Fruit fly (Drosophila melanogaster) whole organism, embryonic: ENCODE measurements around the gene CG5188.

Source experiments
- Bdp1 ChIP-seq: fragments of 200-800 bp; sonication (Bioruptor generic); optimal IDR thresholded peaks from 3 replicates; lab custom pipeline; 2016; ENCODE audit warnings: missing biosample characterization, missing genetic modification characterization
- C15 ChIP-seq: fragments of 200-800 bp; sonication (Bioruptor generic); IDR thresholded peaks from 3 replicates; pipeline ENCODE4 v1.3.6; 2022; ENCODE audit warnings: missing biosample characterization, missing genetic modification characterization
- CG10979 ChIP-seq: fragments of 200-800 bp; sonication (Bioruptor generic); optimal IDR thresholded peaks from 2 replicates; lab custom pipeline; 2018; ENCODE audit warnings: missing biosample characterization, mild to moderate bottlenecking, missing genetic modification characterization, moderate library complexity
- CG12744 ChIP-seq: fragments of 200-800 bp; sonication (Bioruptor generic); optimal IDR thresholded peaks from 2 replicates; lab custom pipeline; 2016; ENCODE audit warnings: missing biosample characterization, missing genetic modification characterization
- CG14860 ChIP-seq: fragments of 200-800 bp; sonication (Bioruptor generic); IDR thresholded peaks from 3 replicates; pipeline ENCODE4 v1.3.6; 2022; ENCODE audit warnings: missing biosample characterization, missing genetic modification characterization; ENCODE audit not compliant: partially characterized antibody
- CG31388 ChIP-seq: fragments of 200-800 bp; sonication (Bioruptor generic); optimal IDR thresholded peaks from 2 replicates; lab custom pipeline; 2016; ENCODE audit warnings: missing biosample characterization, missing genetic modification characterization
- CG32532 ChIP-seq: fragments of 200-800 bp; sonication (Bioruptor generic); IDR thresholded peaks from 2 replicates; pipeline ENCODE4 v1.3.6; 2022; ENCODE audit warnings: missing biosample characterization, missing genetic modification characterization
- CG33213 ChIP-seq: fragments of 200-800 bp; sonication (Bioruptor generic); optimal IDR thresholded peaks from 3 replicates; lab custom pipeline; 2016; ENCODE audit warnings: missing biosample characterization, missing genetic modification characterization
- CG34224 ChIP-seq: fragments of 200-800 bp; sonication (Bioruptor generic); IDR thresholded peaks from 3 replicates; pipeline ENCODE4 v1.3.6; 2022; ENCODE audit warnings: missing biosample characterization, missing genetic modification characterization; ENCODE audit not compliant: partially characterized antibody
- CG34376 ChIP-seq: fragments of 200-800 bp; sonication (Bioruptor generic); optimal IDR thresholded peaks from 2 replicates; lab custom pipeline; 2018; ENCODE audit warnings: missing biosample characterization, mild to moderate bottlenecking, missing genetic modification characterization
- CG4820 ChIP-seq: fragments of 200-800 bp; sonication (Bioruptor generic); optimal IDR thresholded peaks from 3 replicates; lab custom pipeline; 2016; ENCODE audit warnings: missing biosample characterization, missing genetic modification characterization
- CG4854 ChIP-seq: fragments of 200-800 bp; sonication (Bioruptor generic); optimal IDR thresholded peaks from 2 replicates; lab custom pipeline; 2016; ENCODE audit warnings: missing biosample characterization, missing genetic modification characterization, inconsistent platforms
- CG6175 ChIP-seq: fragments of 200-800 bp; sonication (Bioruptor generic); IDR thresholded peaks from 3 replicates; pipeline ENCODE4 v1.3.6; 2022; ENCODE audit warnings: missing biosample characterization, missing genetic modification characterization
- CG7786 ChIP-seq: fragments of 200-800 bp; sonication (Bioruptor generic); optimal IDR thresholded peaks from 2 replicates; lab custom pipeline; 2016; ENCODE audit warnings: missing biosample characterization, missing genetic modification characterization
- CG9932 ChIP-seq: fragments of 200-800 bp; sonication (Bioruptor generic); IDR thresholded peaks from 2 replicates; pipeline ENCODE4 v1.3.6; 2022; ENCODE audit warnings: missing biosample characterization, missing genetic modification characterization
- CkIIα-i1 ChIP-seq: fragments of 200-800 bp; sonication (Bioruptor generic); IDR thresholded peaks from 2 replicates; pipeline ENCODE4 v1.3.6; 2022; ENCODE audit warnings: missing biosample characterization, missing genetic modification characterization
- CrebB ChIP-seq: fragments of 200-800 bp; sonication (Bioruptor generic); optimal IDR thresholded peaks from 3 replicates; lab custom pipeline; 2018; ENCODE audit warnings: missing biosample characterization, mild to moderate bottlenecking, missing genetic modification characterization
- D ChIP-seq, 2 experiments: fragments of 200-800 bp in 1 of 2; fragments of >200 bp in 1 of 2; sonication (Bioruptor generic) in 1 of 2; optimal IDR thresholded peaks; 2 replicates in 1 of 2; 3 replicates in 1 of 2; lab custom pipeline; 2017; ENCODE audit warnings: mild to moderate bottlenecking in 1 of 2, missing biosample characterization in 1 of 2, missing genetic modification characterization in 1 of 2, missing genetic modification reagents in 1 of 2
- D19B ChIP-seq: fragments of 200-800 bp; sonication (Bioruptor generic); optimal IDR thresholded peaks from 2 replicates; lab custom pipeline; 2017; ENCODE audit warnings: missing biosample characterization, mild to moderate bottlenecking, missing genetic modification characterization
- Dad ChIP-seq: fragments of 200-800 bp; sonication (Bioruptor generic); optimal IDR thresholded peaks from 3 replicates; lab custom pipeline; 2016; ENCODE audit warnings: missing biosample characterization, missing genetic modification characterization
- Deaf1 ChIP-seq: fragments of 200-800 bp; optimal IDR thresholded peaks from 3 replicates; lab custom pipeline; 2019; ENCODE audit warnings: missing biosample characterization, mild to moderate bottlenecking, missing genetic modification characterization, moderate library complexity
- Dfd ChIP-seq, 2 experiments: fragments of >200 bp; optimal IDR thresholded peaks; 2 replicates each; lab custom pipeline; 2017; ENCODE audit warnings: missing biosample characterization in 2 of 2, missing genetic modification characterization in 2 of 2
- Dip2 ChIP-seq: fragments of 200-800 bp; sonication (Bioruptor generic); IDR thresholded peaks from 2 replicates; pipeline ENCODE4 v1.3.6; 2022; ENCODE audit warnings: missing biosample characterization, missing genetic modification characterization
- Dip3 ChIP-seq: fragments of 200-800 bp; sonication (Bioruptor generic); optimal IDR thresholded peaks from 3 replicates; lab custom pipeline; 2016; ENCODE audit warnings: missing biosample characterization, missing genetic modification characterization
- E2f1 ChIP-seq: fragments of 200-800 bp; sonication (Bioruptor generic); IDR thresholded peaks from 2 replicates; pipeline ENCODE4 v1.3.6; 2022; ENCODE audit warnings: missing biosample characterization, missing genetic modification characterization
- ERR ChIP-seq: fragments of 200-800 bp; sonication (Bioruptor generic); optimal IDR thresholded peaks from 2 replicates; lab custom pipeline; 2016; ENCODE audit warnings: missing biosample characterization, missing genetic modification characterization
- Elba2 ChIP-seq: fragments of 200-800 bp; sonication (Bioruptor generic); optimal IDR thresholded peaks from 3 replicates; lab custom pipeline; 2016; ENCODE audit warnings: missing biosample characterization, missing genetic modification characterization
- Med ChIP-seq: fragments of 200-800 bp; sonication (Bioruptor generic); peaks from one replicate; lab custom pipeline; 2016; ENCODE audit warnings: missing biosample characterization, missing genetic modification characterization, mild to moderate bottlenecking, inconsistent platforms, moderate library complexity
- NC2α ChIP-seq: fragments of 200-800 bp; sonication (Bioruptor generic); optimal IDR thresholded peaks from 2 replicates; lab custom pipeline; 2016; ENCODE audit warnings: missing biosample characterization, missing genetic modification characterization
- Neu2 ChIP-seq: fragments of 200-800 bp; sonication (Bioruptor generic); optimal IDR thresholded peaks from 3 replicates; lab custom pipeline; 2016; ENCODE audit warnings: missing biosample characterization, missing genetic modification characterization, borderline replicate concordance
- Poxn ChIP-seq: fragments of 200-800 bp; sonication (Bioruptor generic); IDR thresholded peaks from 2 replicates; pipeline ENCODE4 v1.3.6; 2022; ENCODE audit warnings: missing biosample characterization, missing genetic modification characterization
- Sry-β ChIP-seq: fragments of 200-800 bp; sonication (Bioruptor generic); optimal IDR thresholded peaks from 2 replicates; lab custom pipeline; 2018; ENCODE audit warnings: missing biosample characterization, mild to moderate bottlenecking, missing genetic modification characterization, moderate library complexity
- Ssrp ChIP-seq: fragments of 200-800 bp; sonication (Bioruptor generic); optimal IDR thresholded peaks from 2 replicates; lab custom pipeline; 2018; ENCODE audit warnings: missing biosample characterization, mild to moderate bottlenecking, missing genetic modification characterization, moderate library complexity
- ac ChIP-seq: fragments of 200-800 bp; sonication (Bioruptor generic); optimal IDR thresholded peaks from 3 replicates; lab custom pipeline; 2017; ENCODE audit warnings: missing biosample characterization, mild to moderate bottlenecking, missing genetic modification characterization
- amos ChIP-seq: fragments of 200-800 bp; sonication (Bioruptor generic); IDR thresholded peaks from 2 replicates; pipeline ENCODE4 v1.3.6; 2022; ENCODE audit warnings: missing biosample characterization, missing genetic modification characterization; ENCODE audit not compliant: partially characterized antibody
- crol ChIP-seq: fragments of 200-800 bp; sonication (Bioruptor generic); IDR thresholded peaks from 2 replicates; pipeline ENCODE4 v1.3.6; 2022; ENCODE audit warnings: missing biosample characterization, missing genetic modification characterization
- dysf ChIP-seq: fragments of 200-800 bp; sonication (Bioruptor generic); IDR thresholded peaks from 3 replicates; pipeline ENCODE4 v1.3.6; 2022; ENCODE audit warnings: missing biosample characterization, missing genetic modification characterization
- jigr1 ChIP-seq: fragments of 200-800 bp; sonication (Bioruptor generic); IDR thresholded peaks from 3 replicates; pipeline ENCODE4 v1.3.6; 2022; ENCODE audit warnings: missing biosample characterization, missing genetic modification characterization
- kay ChIP-seq: fragments of 200-800 bp; sonication (Bioruptor generic); optimal IDR thresholded peaks from 2 replicates; lab custom pipeline; 2016; ENCODE audit warnings: missing biosample characterization, missing genetic modification characterization
- lab ChIP-seq: fragments of 200-800 bp; sonication (Bioruptor generic); optimal IDR thresholded peaks from 3 replicates; lab custom pipeline; 2017; ENCODE audit warnings: missing biosample characterization, missing genetic modification characterization, mild to moderate bottlenecking, moderate library complexity, missing genetic modification reagents
- nerfin-2 ChIP-seq: fragments of 200-800 bp; sonication (Bioruptor generic); IDR thresholded peaks from 2 replicates; pipeline ENCODE4 v1.3.6; 2022; ENCODE audit warnings: missing biosample characterization, missing genetic modification characterization; ENCODE audit not compliant: partially characterized antibody
- nom ChIP-seq: fragments of 200-800 bp; sonication (Bioruptor generic); optimal IDR thresholded peaks from 2 replicates; lab custom pipeline; 2017; ENCODE audit warnings: missing biosample characterization, missing genetic modification characterization, mild to moderate bottlenecking, moderate library complexity, missing genetic modification reagents
- ro ChIP-seq: fragments of 200-800 bp; sonication (Bioruptor generic); IDR thresholded peaks from 2 replicates; pipeline ENCODE4 v1.3.6; 2022; ENCODE audit warnings: missing biosample characterization, missing genetic modification characterization
- schlank ChIP-seq: fragments of 200-800 bp; sonication (Bioruptor generic); optimal IDR thresholded peaks from 2 replicates; lab custom pipeline; 2018; ENCODE audit warnings: missing biosample characterization, mild to moderate bottlenecking, missing genetic modification characterization
- shn ChIP-seq: fragments of 200-800 bp; sonication (Bioruptor generic); optimal IDR thresholded peaks from 3 replicates; lab custom pipeline; 2016; ENCODE audit warnings: missing biosample characterization, missing genetic modification characterization
- trem ChIP-seq: fragments of 200-800 bp; optimal IDR thresholded peaks from 3 replicates; lab custom pipeline; 2019; ENCODE audit warnings: missing biosample characterization, mild to moderate bottlenecking, missing genetic modification characterization, moderate library complexity
- twi ChIP-seq: fragments of 200-800 bp; optimal IDR thresholded peaks from 2 replicates; lab custom pipeline; 2019; ENCODE audit warnings: missing biosample characterization, mild to moderate bottlenecking, missing genetic modification characterization, moderate library complexity
- unc-4 ChIP-seq: fragments of 200-800 bp; sonication (Bioruptor generic); IDR thresholded peaks from 2 replicates; pipeline ENCODE4 v1.3.6; 2022; ENCODE audit warnings: missing biosample characterization, missing genetic modification characterization; ENCODE audit not compliant: partially characterized antibody
- vnd ChIP-seq: fragments of 200-800 bp; sonication (Bioruptor generic); IDR thresholded peaks from 3 replicates; pipeline ENCODE4 v1.3.6; 2022; ENCODE audit warnings: missing biosample characterization, missing genetic modification characterization; ENCODE audit not compliant: partially characterized antibody
- zfh1 ChIP-seq: fragments of 200-800 bp; sonication (Bioruptor generic); IDR thresholded peaks from 3 replicates; pipeline ENCODE4 v1.3.6; 2022; ENCODE audit warnings: missing biosample characterization, missing genetic modification characterization

The CG5188 gene

dm6 chr2L:10474268-10474678, 45.6 kb downstream of the CG5188 start, which contains the start of gene RluA-1 (continued):
- peak; percentile 99 for TF ChIP-seq ro (GFP tag; lab: Robert Waterston, UW)
- TF ChIP-seq Ssrp (tag; lab: Kevin White, UChicago) = peak; percentile 100
- peak; percentile 50 for TF ChIP-seq amos (GFP tag; lab: Robert Waterston, UW)
- peak; percentile 98 for TF ChIP-seq CG6175 (GFP tag; lab: Robert Waterston, UW)
- TF ChIP-seq shn (GFP tag; lab: Kevin White, UChicago) = peak; percentile 84
- no peak for TF ChIP-seq Dfd (GFP tag; optimal IDR thresholded peaks at IDR 0.05; lab: Kevin White, UChicago)
- peak; percentile 77 for TF ChIP-seq Dip3 (GFP tag; lab: Kevin White, UChicago)
- TF ChIP-seq kay (GFP tag; lab: Kevin White, UChicago) = peak; percentile 86
- peak; percentile 77; the same call in 1 of the 2 replicates for TF ChIP-seq Dip2 (GFP tag; lab: Robert Waterston, UW)
- peak; percentile 99 for TF ChIP-seq lab
- peak; percentile 94 for TF ChIP-seq Elba2 (GFP tag; lab: Kevin White, UChicago)
- peak; percentile 67; the same call in 2 of the 3 replicates for TF ChIP-seq CG34224 (GFP tag; lab: Robert Waterston, UW)
- TF ChIP-seq jigr1 (GFP tag; lab: Robert Waterston, UW) = peak; percentile 94
- TF ChIP-seq CG10979 (tag; lab: Kevin White, UChicago) = peak; percentile 99
- TF ChIP-seq Neu2 (GFP tag; lab: Kevin White, UChicago) = no peak
- no peak for TF ChIP-seq CkIIα-i1 (GFP tag; lab: Robert Waterston, UW)
- TF ChIP-seq nom (GFP tag; lab: Kevin White, UChicago) = peak; percentile 93
- peak; percentile 97 for TF ChIP-seq CG4854
- peak; percentile 99 for TF ChIP-seq Med (GFP tag; lab: Kevin White, UChicago)
- peak; percentile 100 for TF ChIP-seq dysf
- peak; percentile 92 for TF ChIP-seq Bdp1 (GFP tag; lab: Kevin White, UChicago)
- no peak; the same call in none of the 2 replicates for TF ChIP-seq nerfin-2 (GFP tag; lab: Robert Waterston, UW)
- peak; percentile 99 for TF ChIP-seq twi (tag; lab: Kevin White, UChicago)
- peak; percentile 98 for TF ChIP-seq ac (GFP tag; lab: Kevin White, UChicago)
- TF ChIP-seq Dad (GFP tag; lab: Kevin White, UChicago) = peak; percentile 97
- TF ChIP-seq zfh1 = peak; percentile 100
- TF ChIP-seq CrebB (tag; lab: Kevin White, UChicago) = peak; percentile 99
- TF ChIP-seq crol (GFP tag; lab: Robert Waterston, UW) = peak; percentile 70
- TF ChIP-seq E2f1 (GFP tag; lab: Robert Waterston, UW) = peak; percentile 100
- peak; percentile 92 for TF ChIP-seq Poxn (GFP tag; lab: Robert Waterston, UW)
- peak; percentile 96 for TF ChIP-seq C15 (GFP tag; lab: Robert Waterston, UW)
- peak; percentile 85 for TF ChIP-seq ERR (GFP tag; lab: Kevin White, UChicago)
- TF ChIP-seq D (optimal IDR thresholded peaks at IDR 0.05; lab: Kevin White, UChicago) = no peak
- TF ChIP-seq D (GFP tag; optimal IDR thresholded peaks at IDR 0.05; lab: Kevin White, UChicago) = peak; percentile 99
- TF ChIP-seq CG4820 (GFP tag; lab: Kevin White, UChicago) = peak; percentile 99
- peak; percentile 90 for TF ChIP-seq CG9932 (GFP tag; lab: Robert Waterston, UW)
- peak; percentile 91 for TF ChIP-seq Deaf1 (tag; lab: Kevin White, UChicago)
- peak; percentile 75 for TF ChIP-seq CG14860 (GFP tag; lab: Robert Waterston, UW)
- TF ChIP-seq CG32532 (GFP tag; lab: Robert Waterston, UW) = peak; percentile 99
- TF ChIP-seq CG12744 = peak; percentile 93
- TF ChIP-seq CG31388 (GFP tag; lab: Kevin White, UChicago) = peak; percentile 98
- peak; percentile 96 for TF ChIP-seq CG33213 (GFP tag; lab: Kevin White, UChicago)
- peak; percentile 97 for TF ChIP-seq CG34376 (GFP tag; lab: Kevin White, UChicago)
- TF ChIP-seq unc-4 (GFP tag; lab: Robert Waterston, UW) = peak; percentile 52; the same call in 1 of the 2 replicates
- TF ChIP-seq vnd (GFP tag; lab: Robert Waterston, UW) = no peak; the same call in 1 of the 3 replicates
- peak; percentile 95 for TF ChIP-seq D19B (GFP tag; lab: Kevin White, UChicago)
- peak; percentile 87 for TF ChIP-seq CG7786 (GFP tag; lab: Kevin White, UChicago)
- TF ChIP-seq Sry-β (GFP tag; lab: Kevin White, UChicago) = peak; percentile 79
- TF ChIP-seq trem (tag; lab: Kevin White, UChicago) = peak; percentile 97
- peak; percentile 90 for TF ChIP-seq NC2α
- peak; percentile 96 for TF ChIP-seq schlank (tag; lab: Kevin White, UChicago)
